Worm (Caenorhabditis elegans) whole organism, mixed stage, embryonic: ENCODE results near the gene ckk-1.

Experiments
- M03D4.4 ChIP-seq: sonication (generic microtip); optimal IDR thresholded peaks from 2 replicates; lab custom pipeline; 2017; ENCODE audit warnings: mild to moderate bottlenecking, missing genetic modification characterization, missing compliant biosample characterization
- bed-3 ChIP-seq: fragments of 200-800 bp; sonication (Bioruptor generic); optimal IDR thresholded peaks from 3 replicates; lab custom pipeline; 2018; ENCODE audit warnings: mild to moderate bottlenecking, missing genetic modification characterization, moderate library complexity, missing compliant biosample characterization
- blmp-1 ChIP-seq: fragments of 150-350 bp; optimal IDR thresholded peaks from 2 replicates; lab custom pipeline; 2014; ENCODE audit warnings: missing biosample characterization, missing genetic modification characterization
- ceh-39 ChIP-seq: fragments of 150-350 bp; optimal IDR thresholded peaks from 2 replicates; lab custom pipeline; 2014; ENCODE audit warnings: missing biosample characterization, missing genetic modification characterization
- ceh-43 ChIP-seq: fragments of 200-800 bp; sonication (Bioruptor generic); optimal IDR thresholded peaks from 2 replicates; lab custom pipeline; 2018; ENCODE audit warnings: mild to moderate bottlenecking, missing genetic modification characterization, moderate library complexity, missing compliant biosample characterization
- ceh-83 ChIP-seq: fragments of 200-800 bp; sonication (Bioruptor generic); optimal IDR thresholded peaks from 2 replicates; lab custom pipeline; 2018; ENCODE audit warnings: mild to moderate bottlenecking, missing genetic modification characterization, missing compliant biosample characterization
- ces-1 ChIP-seq: fragments of 150-350 bp; optimal IDR thresholded peaks from 2 replicates; lab custom pipeline; 2014; ENCODE audit warnings: missing biosample characterization, missing genetic modification reagents, missing genetic modification characterization
- cnd-1 ChIP-seq: fragments of 200-800 bp; sonication (Bioruptor generic); optimal IDR thresholded peaks from 2 replicates; lab custom pipeline; 2018; ENCODE audit warnings: mild to moderate bottlenecking, missing genetic modification characterization, missing compliant biosample characterization
- drap-1 ChIP-seq: fragments of 200-800 bp; sonication (Bioruptor generic); optimal IDR thresholded peaks from 3 replicates; lab custom pipeline; 2018; ENCODE audit warnings: mild to moderate bottlenecking, missing genetic modification characterization, missing compliant biosample characterization
- elt-1 ChIP-seq: sonication (generic microtip); optimal IDR thresholded peaks from 2 replicates; lab custom pipeline; 2017; ENCODE audit warnings: missing genetic modification characterization, mild to moderate bottlenecking, missing compliant biosample characterization, antibody characterized with exemption, moderate library complexity, borderline replicate concordance; ENCODE audit not compliant: insufficient read depth
- elt-3 ChIP-seq: fragments of 150-350 bp; optimal IDR thresholded peaks from 2 replicates; lab custom pipeline; 2014; ENCODE audit warnings: missing biosample characterization, missing genetic modification characterization
- flh-1 ChIP-seq: fragments of 200-800 bp; sonication (Bioruptor generic); optimal IDR thresholded peaks from 2 replicates; lab custom pipeline; 2018; ENCODE audit warnings: mild to moderate bottlenecking, missing genetic modification characterization, moderate library complexity, missing compliant biosample characterization
- ham-2 ChIP-seq: fragments of 200-800 bp; sonication (Bioruptor generic); optimal IDR thresholded peaks from 2 replicates; lab custom pipeline; 2018; ENCODE audit warnings: mild to moderate bottlenecking, missing genetic modification characterization, missing compliant biosample characterization
- hlh-1 ChIP-seq: fragments of 150-350 bp; optimal IDR thresholded peaks from 2 replicates; lab custom pipeline; 2014; ENCODE audit warnings: missing biosample characterization, missing genetic modification reagents, missing genetic modification characterization
- lin-13 ChIP-seq: fragments of 150-350 bp; optimal IDR thresholded peaks from 2 replicates; lab custom pipeline; 2014; ENCODE audit warnings: missing biosample characterization, missing genetic modification characterization
- lin-32 ChIP-seq: fragments of 200-800 bp; sonication (Bioruptor generic); optimal IDR thresholded peaks from 2 replicates; lab custom pipeline; 2018; ENCODE audit warnings: mild to moderate bottlenecking, missing genetic modification characterization, missing compliant biosample characterization
- lsy-2 ChIP-seq: fragments of 150-350 bp; optimal IDR thresholded peaks from 2 replicates; lab custom pipeline; 2014; ENCODE audit warnings: missing biosample characterization, missing genetic modification characterization
- mab-5 ChIP-seq: fragments of 150-350 bp; optimal IDR thresholded peaks from 2 replicates; lab custom pipeline; 2014; ENCODE audit warnings: missing biosample characterization, missing genetic modification characterization
- mep-1 ChIP-seq: fragments of 150-350 bp; optimal IDR thresholded peaks from 2 replicates; lab custom pipeline; 2017; ENCODE audit warnings: missing biosample characterization, missing genetic modification reagents, missing genetic modification characterization, inconsistent platforms
- mls-2 ChIP-seq: sonication (generic microtip); optimal IDR thresholded peaks from 2 replicates; lab custom pipeline; 2016; ENCODE audit warnings: mild to moderate bottlenecking, missing genetic modification characterization, moderate library complexity, missing compliant biosample characterization
- nhr-2 ChIP-seq: fragments of 150-350 bp; optimal IDR thresholded peaks from 2 replicates; lab custom pipeline; 2014; ENCODE audit warnings: missing biosample characterization, missing genetic modification characterization
- nhr-237 ChIP-seq: fragments of 150-350 bp; optimal IDR thresholded peaks from 2 replicates; lab custom pipeline; 2014; ENCODE audit warnings: missing biosample characterization, missing genetic modification characterization
- nhr-76 ChIP-seq: sonication (generic microtip); optimal IDR thresholded peaks from 2 replicates; lab custom pipeline; 2017; ENCODE audit warnings: missing biosample characterization, missing genetic modification characterization
- pha-4 ChIP-seq: fragments of 150-350 bp; optimal IDR thresholded peaks from 2 replicates; lab custom pipeline; 2018; ENCODE audit warnings: missing biosample characterization, missing genetic modification reagents, missing genetic modification characterization
- sem-2 ChIP-seq: fragments of 200-800 bp; sonication (Bioruptor generic); optimal IDR thresholded peaks from 2 replicates; lab custom pipeline; 2018; ENCODE audit warnings: mild to moderate bottlenecking, missing genetic modification characterization, missing compliant biosample characterization
- snpc-4 ChIP-seq: fragments of 150-350 bp; optimal IDR thresholded peaks from 2 replicates; lab custom pipeline; 2014; ENCODE audit warnings: missing biosample characterization, missing genetic modification characterization
- sptf-1 ChIP-seq: sonication (generic microtip); optimal IDR thresholded peaks from 2 replicates; lab custom pipeline; 2017; ENCODE audit warnings: mild to moderate bottlenecking, missing genetic modification characterization, moderate library complexity, missing compliant biosample characterization
- tbx-8 ChIP-seq: fragments of 200-800 bp; sonication (Bioruptor generic); optimal IDR thresholded peaks from 2 replicates; lab custom pipeline; 2018; ENCODE audit warnings: mild to moderate bottlenecking, missing genetic modification characterization, moderate library complexity, missing compliant biosample characterization
- unc-39 ChIP-seq: fragments of 150-350 bp; optimal IDR thresholded peaks from 2 replicates; lab custom pipeline; 2014; ENCODE audit warnings: missing biosample characterization, missing genetic modification characterization
- unc-62 ChIP-seq: fragments of 150-350 bp; optimal IDR thresholded peaks from 2 replicates; lab custom pipeline; 2014; ENCODE audit warnings: missing biosample characterization, missing genetic modification reagents, missing genetic modification characterization
- ztf-11 ChIP-seq: fragments of 150-350 bp; optimal IDR thresholded peaks from 2 replicates; lab custom pipeline; 2014; ENCODE audit warnings: missing biosample characterization, missing genetic modification characterization

Gene ckk-1

ce11 chrIII:5678935-5679334 is 43.7 kb downstream of the ckk-1 start, which contains the start of the genes ska-3 and rps-12 (continued):
- TF ChIP-seq ceh-43 (GFP tag; lab: Kevin White, UChicago) (peak; percentile 9), ham-2 (GFP tag; lab: Kevin White, UChicago) (peak; percentile 87), sem-2 (peak; percentile 11), nhr-237 (tag; lab: Kevin White, UChicago) (peak; percentile 98)
- TF ChIP-seq, all 35 proteins: peak for 28

DNA sequence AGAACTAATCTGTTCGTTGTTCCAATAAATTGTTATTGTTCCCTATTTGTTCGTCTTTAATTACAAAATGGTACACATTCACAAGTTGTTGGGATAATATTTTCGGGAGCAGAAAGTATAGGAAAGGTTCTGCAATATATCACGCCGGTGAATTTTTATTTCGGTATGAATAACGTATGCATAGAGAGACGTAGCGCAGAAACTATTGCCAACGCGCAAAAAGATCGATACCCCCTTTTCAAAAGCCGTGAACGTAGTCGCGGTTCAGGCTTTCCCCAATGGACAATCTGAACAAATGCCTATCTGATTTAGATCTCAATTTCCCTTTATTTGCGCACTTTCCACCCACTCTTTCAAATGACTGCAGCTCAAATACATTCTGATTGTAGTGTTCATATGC is 44.9 kb downstream of the ckk-1 start, which contains the start of gene pst-2:
pst-2 (plus strand) TSS at position 293 of the 400 bp plus-strand sequence.
- TF ChIP-seq nhr-237 (tag; lab: Kevin White, UChicago): no peak
- no peak for TF ChIP-seq M03D4.4 (tag; lab: Kevin White, UChicago)
- no peak for TF ChIP-seq mab-5 (tag; lab: Kevin White, UChicago)

DNA sequence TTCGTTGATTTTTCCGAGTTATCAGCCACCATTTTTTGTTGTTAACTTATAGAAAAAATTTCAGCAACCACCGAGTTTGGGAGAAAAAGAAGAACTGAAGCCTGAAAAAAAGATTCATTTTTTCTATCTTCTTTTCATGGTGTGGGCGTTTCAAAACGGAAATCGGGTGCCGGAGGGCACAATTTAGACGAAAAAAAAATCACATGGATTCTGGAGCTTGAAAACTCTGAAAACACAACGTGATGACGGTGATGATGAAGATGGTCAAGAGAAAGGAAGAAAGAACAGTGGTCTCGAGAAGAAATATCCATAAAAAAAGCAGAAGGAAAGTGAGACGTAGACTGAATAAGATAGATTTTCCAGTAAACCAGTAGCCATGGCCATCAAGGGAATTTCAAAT is 48.7 kb downstream of the ckk-1 start, which contains the start of gene rcan-1:
rcan-1 (minus strand) TSS at position 101 of the 400 bp plus-strand sequence.
- TF ChIP-seq ces-1 (GFP tag; lab: Kevin White, UChicago): no peak
- no peak for TF ChIP-seq unc-62 (GFP tag; lab: Kevin White, UChicago)
- no peak for TF ChIP-seq elt-3 (tag; lab: Kevin White, UChicago)
- TF ChIP-seq sptf-1: no peak
- TF ChIP-seq blmp-1 (tag; lab: Kevin White, UChicago): no peak
- no peak for TF ChIP-seq lin-32 (GFP tag; lab: Kevin White, UChicago)
- no peak for TF ChIP-seq hlh-1 (tag; lab: Kevin White, UChicago)
- no peak for TF ChIP-seq nhr-76
- no peak for TF ChIP-seq sem-2
- no peak for TF ChIP-seq elt-1
- TF ChIP-seq unc-39 (tag; lab: Kevin White, UChicago): no peak
- TF ChIP-seq cnd-1: no peak
- TF ChIP-seq tbx-8 (GFP tag; lab: Kevin White, UChicago): no peak
- TF ChIP-seq ztf-11 (tag; lab: Kevin White, UChicago): no peak
- no peak for TF ChIP-seq mab-5 (tag; lab: Kevin White, UChicago)

ce11 chrIII:5688246-5688645 is 53.0 kb downstream of the ckk-1 start:
- TF ChIP-seq ces-1 (GFP tag; lab: Kevin White, UChicago) (peak; percentile 27), pha-4 (tag; lab: Kevin White, UChicago) (peak; percentile 75), lsy-2 (tag; lab: Kevin White, UChicago) (peak; percentile 33), sem-2 (no peak)

ce11 chrIII:5691826-5692225 is 56.5 kb downstream of the ckk-1 start:
- TF ChIP-seq sptf-1 (no peak), ceh-39 (tag; lab: Kevin White, UChicago) (no peak), nhr-2 (tag; lab: Kevin White, UChicago) (no peak), M03D4.4 (tag; lab: Kevin White, UChicago) (no peak), mep-1 (tag; lab: Kevin White, UChicago) (no peak), mab-5 (tag; lab: Kevin White, UChicago) (no peak), ceh-43 (GFP tag; lab: Kevin White, UChicago) (no peak), flh-1 (GFP tag; lab: Kevin White, UChicago) (no peak), lin-32 (GFP tag; lab: Kevin White, UChicago) (no peak), lsy-2 (tag; lab: Kevin White, UChicago) (no peak), blmp-1 (tag; lab: Kevin White, UChicago) (no peak), sem-2 (no peak), pha-4 (tag; lab: Kevin White, UChicago) (no peak), lin-13 (tag; lab: Kevin White, UChicago) (no peak), ceh-83 (GFP tag; lab: Kevin White, UChicago) (no peak), elt-1 (no peak), bed-3 (no peak), mls-2 (tag; lab: Kevin White, UChicago) (no peak), drap-1 (no peak), snpc-4 (tag; lab: Kevin White, UChicago) (no peak)
